Worm (Caenorhabditis elegans): Measurements from ENCODE around the gene C27F2.9.
A peak's percentile ranks its signal among the peaks of the same experiment; 100 is the strongest.
"Not testable (repeated sequence)": the region's sequence is repeated elsewhere in the genome, so short reads cannot be mapped to it uniquely, and the experiment has no call there.

Gene C27F2.9

DNA sequence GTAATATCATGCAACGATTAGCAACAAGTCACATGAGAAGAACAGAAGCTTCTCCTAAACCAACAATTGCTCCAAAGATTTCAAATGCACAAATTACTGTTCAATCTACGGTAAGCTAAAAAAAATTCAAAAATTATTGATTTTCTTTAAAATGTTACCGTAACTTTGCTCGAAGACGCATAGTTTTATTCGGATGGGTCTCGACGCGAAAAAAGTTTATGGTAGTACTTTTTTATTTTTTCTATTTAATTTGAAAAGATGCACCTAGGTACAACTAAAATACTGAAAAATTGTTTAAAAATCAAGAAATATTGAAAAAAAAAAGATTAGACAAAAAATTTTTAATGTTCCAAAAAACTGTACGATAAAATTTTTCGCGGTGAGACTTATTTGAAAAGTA, 24.8 kb upstream of the C27F2.9 start:
- TF ChIP-seq efl-1 (optimal IDR thresholded peaks at IDR 0.05) = no peak
- peak in 1 of 2 experiments; percentile 43 for TF ChIP-seq efl-1 (GFP tag; optimal IDR thresholded peaks at IDR 0.05 in 1 of 2)
- TF ChIP-seq hpl-2 (GFP tag; optimal IDR thresholded peaks at IDR 0.05) = no peak

DNA sequence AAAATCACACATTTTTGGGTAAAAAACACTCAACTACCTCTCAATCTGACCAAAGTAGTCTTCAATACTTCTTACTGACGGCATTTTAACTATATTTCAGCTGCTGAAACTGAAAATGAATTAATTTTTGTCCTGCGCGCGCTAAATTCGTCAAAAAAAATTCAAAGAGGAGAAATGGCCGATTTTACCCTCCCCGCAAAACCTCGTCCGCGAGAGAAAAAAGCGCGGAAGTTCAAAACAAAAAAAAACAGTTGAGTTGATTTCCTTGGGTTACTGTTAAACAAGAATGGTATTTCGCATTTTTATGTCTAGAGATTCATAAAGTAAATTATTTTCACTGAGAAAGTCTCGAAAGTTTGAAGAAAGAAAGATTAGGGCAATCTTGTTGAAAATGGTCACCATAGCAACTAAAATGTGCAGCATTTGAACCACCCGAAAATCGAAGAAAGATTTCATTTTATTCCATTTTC, 24.0 kb upstream of the C27F2.9 start, which contains the start of the genes C27F2.10 and wdr-60:
C27F2.10 (minus strand) TSS at position 109 of the 470 bp plus-strand sequence.
wdr-60 (plus strand) TSS at position 420 of the 470 bp plus-strand sequence.
- TF ChIP-seq unc-98 (GFP tag; IDR thresholded peaks at IDR 0.05) (no peak), snu-23 (GFP tag; optimal IDR thresholded peaks at IDR 0.05) (peak; percentile 10), blmp-1 (tag; optimal IDR thresholded peaks at IDR 0.05) (peak; percentile 51), fkh-8 (tag; optimal IDR thresholded peaks at IDR 0.05) (peak; percentile 24), dsc-1 (tag; optimal IDR thresholded peaks at IDR 0.05) (peak; percentile 17), lin-15B (tag; optimal IDR thresholded peaks at IDR 0.05) (peak; percentile 34), nhr-85 (tag) (peak; percentile 71), tbx-2 (tag; optimal IDR thresholded peaks at IDR 0.05) (peak; percentile 57), hpl-2 (GFP tag; optimal IDR thresholded peaks at IDR 0.05) (no peak), efl-1 (optimal IDR thresholded peaks at IDR 0.05) (peak; percentile 58 to 89), efl-1 (GFP tag; optimal IDR thresholded peaks at IDR 0.05 in 1 of 2) (peak; percentile 88 to 98), isw-1 (GFP tag; IDR thresholded peaks at IDR 0.05) (0 out of 2 replicates have a peak, but pooled peaks have one; percentile 1), xbp-1 (tag; optimal IDR thresholded peaks at IDR 0.05) (peak; percentile 41), lin-35 (GFP tag; optimal IDR thresholded peaks at IDR 0.05) (peak; percentile 84 to 92), C16A3.4 (tag; optimal IDR thresholded peaks at IDR 0.05) (peak; percentile 10), nhr-20 (tag; optimal IDR thresholded peaks at IDR 0.05) (no peak), ceh-82 (tag; optimal IDR thresholded peaks at IDR 0.05) (peak in 1 of 3 experiments; percentile 16), dpl-1 (GFP tag; optimal IDR thresholded peaks at IDR 0.05) (peak; percentile 75 to 89 (median 86)), sox-4 (tag; optimal IDR thresholded peaks at IDR 0.05) (no peak), nhr-71 (tag; optimal IDR thresholded peaks at IDR 0.05) (peak; percentile 56), lir-3 (tag; optimal IDR thresholded peaks at IDR 0.05; ENCODE audit: poor library complexity) (peak; percentile 64), irx-1 (tag; optimal IDR thresholded peaks at IDR 0.05) (no peak), mdl-1 (tag; optimal IDR thresholded peaks at IDR 0.05) (no peak), lsy-2 (tag; optimal IDR thresholded peaks at IDR 0.05) (peak; percentile 8 to 59), efl-3 (GFP tag; optimal IDR thresholded peaks at IDR 0.05) (no peak), nhr-47 (tag; optimal IDR thresholded peaks at IDR 0.05) (peak; percentile 57), fos-1 (tag; optimal IDR thresholded peaks at IDR 0.05) (no peak), rnt-1 (tag; optimal IDR thresholded peaks at IDR 0.05) (peak; percentile 88), ceh-90 (tag; optimal IDR thresholded peaks at IDR 0.05) (peak; percentile 61)

DNA sequence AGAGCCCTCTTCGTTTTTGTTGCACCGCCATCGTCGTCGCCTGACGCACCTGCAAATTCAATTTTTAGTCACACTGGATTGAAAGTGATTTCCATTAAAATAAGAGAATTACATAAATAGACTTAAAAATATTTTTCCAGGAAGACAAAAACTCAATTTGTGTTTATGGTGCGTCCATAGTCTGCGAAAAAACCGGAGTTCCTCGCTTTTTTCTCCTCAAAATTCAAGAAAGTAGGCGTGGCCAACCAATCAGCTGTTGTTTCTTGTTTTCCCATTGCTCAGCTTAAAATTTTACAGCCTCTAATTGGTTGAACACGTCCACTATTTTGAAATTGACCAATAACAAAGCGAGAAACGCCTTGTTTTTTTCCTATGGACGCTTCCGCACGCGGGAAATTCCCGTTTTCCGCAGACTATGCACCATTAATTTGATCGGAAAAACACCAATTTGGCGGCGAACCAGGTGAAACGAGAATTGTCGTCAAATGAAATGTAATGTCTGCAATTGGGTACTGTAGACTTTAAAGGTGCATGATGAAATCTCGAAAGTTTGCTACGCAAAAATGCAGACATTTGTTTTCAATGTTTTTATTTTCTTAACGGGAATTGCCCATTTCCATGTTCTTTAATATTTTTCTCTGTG, 21.7 kb upstream of the C27F2.9 start, which contains the start of gene C27F2.7:
C27F2.7 (minus strand) TSS at position 51 of the 643 bp plus-strand sequence.
- no peak for TF ChIP-seq nhr-19 (GFP tag; conservative IDR thresholded peaks at IDR 0.05)
- no peak for TF ChIP-seq vab-15 (tag; optimal IDR thresholded peaks at IDR 0.05)

DNA sequence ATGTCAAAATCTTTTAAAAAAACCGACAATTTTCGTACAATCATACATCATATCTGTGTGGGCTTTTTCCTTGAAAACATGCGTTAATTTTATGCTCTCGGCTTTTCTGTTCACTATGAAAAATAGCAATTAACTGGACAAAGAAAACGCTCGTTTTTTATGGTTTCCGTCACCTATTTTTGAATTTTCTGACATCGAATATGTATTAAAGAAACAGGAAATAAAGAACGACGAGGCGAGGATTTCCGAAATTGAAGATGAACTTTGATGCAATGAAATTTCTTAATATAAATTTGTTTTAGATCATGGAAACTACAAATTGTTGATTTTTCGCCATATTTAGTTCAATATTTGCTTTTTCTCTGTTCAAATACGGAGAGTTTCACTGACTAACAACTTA, 21.1 kb upstream of the C27F2.9 start:
- no peak for TF ChIP-seq irx-1 (tag; optimal IDR thresholded peaks at IDR 0.05)
- TF ChIP-seq nhr-47 (tag; optimal IDR thresholded peaks at IDR 0.05) = no peak
- no peak for TF ChIP-seq nhr-71 (tag; optimal IDR thresholded peaks at IDR 0.05)
- TF ChIP-seq mab-9 (GFP tag; IDR thresholded peaks at IDR 0.05) = no peak
- TF ChIP-seq aly-2 (tag; optimal IDR thresholded peaks at IDR 0.05) = no peak
- TF ChIP-seq vab-15 (tag; optimal IDR thresholded peaks at IDR 0.05) = no peak
- no peak for TF ChIP-seq xbp-1 (tag; optimal IDR thresholded peaks at IDR 0.05)

DNA sequence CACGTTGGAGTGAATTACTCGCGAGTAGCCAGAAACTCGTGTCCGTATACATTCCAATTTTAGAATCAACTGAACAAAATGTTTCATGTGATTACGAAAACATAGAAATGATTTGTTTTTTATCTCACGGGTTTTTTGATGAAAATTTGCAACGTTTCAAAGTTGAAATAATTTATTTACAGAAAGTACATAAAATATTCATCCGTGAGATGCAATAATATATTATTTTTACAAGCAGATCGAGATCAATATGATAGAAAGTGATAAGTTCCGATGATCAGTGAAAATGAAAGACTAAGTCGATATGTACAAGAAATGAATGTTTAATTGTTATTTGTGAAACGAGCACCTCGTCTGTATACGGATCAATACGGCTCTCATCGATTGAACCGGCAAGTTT, 17.5 kb upstream of the C27F2.9 start, which contains the start of gene C27F2.6:
C27F2.6 (minus strand) TSS at position 101 of the 400 bp plus-strand sequence.
- TF ChIP-seq pqm-1, zag-1, tlp-1 (tag; optimal IDR thresholded peaks at IDR 0.05): not testable (repeated sequence)
